Worm (Caenorhabditis elegans) whole organism, L2 larva: ENCODE measurements around the gene ZK1320.5.

ENCODE experiments used
- C34F6.9 ChIP-seq: fragments of 150-350 bp; optimal IDR thresholded peaks from 2 replicates; lab custom pipeline; 2014; ENCODE audit warnings: missing biosample characterization, missing genetic modification characterization
- F13H6.1 ChIP-seq: sonication (generic microtip); optimal IDR thresholded peaks from 2 replicates; lab custom pipeline; 2016; ENCODE audit warnings: missing genetic modification characterization, missing compliant biosample characterization
- R02D3.7 ChIP-seq: fragments of 150-350 bp; optimal IDR thresholded peaks from 2 replicates; lab custom pipeline; 2014; ENCODE audit warnings: missing biosample characterization, missing genetic modification characterization
- Y55F3AM.14 ChIP-seq: fragments of 200-800 bp; sonication (Bioruptor generic); optimal IDR thresholded peaks from 2 replicates; lab custom pipeline; 2018; ENCODE audit warnings: mild to moderate bottlenecking, missing genetic modification characterization, missing compliant biosample characterization
- ZK546.5 ChIP-seq: sonication (generic microtip); optimal IDR thresholded peaks from 2 replicates; lab custom pipeline; 2017; ENCODE audit warnings: missing biosample characterization, missing genetic modification characterization
- alr-1 ChIP-seq: fragments of 150-350 bp; optimal IDR thresholded peaks from 2 replicates; lab custom pipeline; 2014; ENCODE audit warnings: missing biosample characterization, missing genetic modification characterization
- aly-2 ChIP-seq: fragments of 150-350 bp; optimal IDR thresholded peaks from 2 replicates; lab custom pipeline; 2014; ENCODE audit warnings: missing biosample characterization, missing genetic modification characterization
- ama-1 ChIP-seq: fragments of 150-350 bp; optimal IDR thresholded peaks from 2 replicates; lab custom pipeline; 2018; ENCODE audit warnings: inconsistent platforms
- blmp-1 ChIP-seq: sonication (generic microtip); optimal IDR thresholded peaks from 2 replicates; lab custom pipeline; 2017; ENCODE audit warnings: missing genetic modification characterization, mild to moderate bottlenecking, missing compliant biosample characterization, antibody characterized with exemption, moderate library complexity; ENCODE audit not compliant: insufficient read depth
- ceh-16 ChIP-seq: fragments of 150-350 bp; optimal IDR thresholded peaks from 2 replicates; lab custom pipeline; 2014; ENCODE audit warnings: missing biosample characterization, missing genetic modification characterization
- crh-2 ChIP-seq: sonication (generic microtip); optimal IDR thresholded peaks from 2 replicates; lab custom pipeline; 2017; ENCODE audit warnings: missing biosample characterization, missing genetic modification characterization
- egl-27 ChIP-seq: sonication (generic microtip); optimal IDR thresholded peaks from 3 replicates; lab custom pipeline; 2017; ENCODE audit warnings: missing biosample characterization, missing genetic modification reagents, missing genetic modification characterization
- elt-1 ChIP-seq: fragments of 150-350 bp; optimal IDR thresholded peaks from 2 replicates; lab custom pipeline; 2014; ENCODE audit warnings: missing biosample characterization, missing genetic modification characterization
- elt-3 ChIP-seq: sonication (generic microtip); optimal IDR thresholded peaks from 2 replicates; lab custom pipeline; 2017; ENCODE audit warnings: missing biosample characterization, missing genetic modification characterization
- fos-1 ChIP-seq: fragments of 150-350 bp; optimal IDR thresholded peaks from 2 replicates; lab custom pipeline; 2014; ENCODE audit warnings: missing biosample characterization, missing genetic modification characterization
- gmeb-1 ChIP-seq: fragments of 150-350 bp; optimal IDR thresholded peaks from 2 replicates; lab custom pipeline; 2014; ENCODE audit warnings: missing biosample characterization, missing genetic modification characterization
- lin-11 ChIP-seq: fragments of 150-350 bp; sonication (generic microtip); optimal IDR thresholded peaks from 2 replicates; lab custom pipeline; 2014; ENCODE audit warnings: missing biosample characterization, missing genetic modification characterization, inconsistent platforms, mixed read lengths
- lin-13 ChIP-seq: fragments of 150-350 bp; optimal IDR thresholded peaks from 2 replicates; lab custom pipeline; 2014; ENCODE audit warnings: missing biosample characterization, missing genetic modification reagents, missing genetic modification characterization
- lin-39 ChIP-seq: fragments of 150-350 bp; optimal IDR thresholded peaks from 2 replicates; lab custom pipeline; 2014; ENCODE audit warnings: missing biosample characterization, missing genetic modification reagents, missing genetic modification characterization
- lsy-2 ChIP-seq, 2 experiments: fragments of 150-350 bp in 1 of 2; sonication (generic microtip) in 1 of 2; optimal IDR thresholded peaks; 2 replicates each; lab custom pipeline; 2014 to 2017; ENCODE audit warnings: missing biosample characterization in 2 of 2, missing genetic modification characterization in 2 of 2
- mbf-1 ChIP-seq: sonication (generic microtip); optimal IDR thresholded peaks from 2 replicates; lab custom pipeline; 2017; ENCODE audit warnings: missing biosample characterization, missing genetic modification characterization
- mdl-1 ChIP-seq, 2 experiments: fragments of 150-350 bp in 1 of 2; sonication (generic microtip) in 1 of 2; optimal IDR thresholded peaks; 2 replicates each; lab custom pipeline; 2017; ENCODE audit warnings: missing biosample characterization in 2 of 2, missing genetic modification characterization in 2 of 2
- nhr-10 ChIP-seq: sonication (generic microtip); optimal IDR thresholded peaks from 2 replicates; lab custom pipeline; 2017; ENCODE audit warnings: missing biosample characterization, missing genetic modification characterization
- nhr-11 ChIP-seq: fragments of 150-350 bp; optimal IDR thresholded peaks from 2 replicates; lab custom pipeline; 2014; ENCODE audit warnings: missing biosample characterization, missing genetic modification characterization
- nhr-12 ChIP-seq: fragments of 150-350 bp; optimal IDR thresholded peaks from 2 replicates; lab custom pipeline; 2014; ENCODE audit warnings: missing biosample characterization, missing genetic modification characterization
- nhr-129 ChIP-seq: fragments of 150-350 bp; optimal IDR thresholded peaks from 2 replicates; lab custom pipeline; 2014; ENCODE audit warnings: missing biosample characterization, missing genetic modification characterization
- nhr-21 ChIP-seq: fragments of 150-350 bp; optimal IDR thresholded peaks from 2 replicates; lab custom pipeline; 2014; ENCODE audit warnings: missing biosample characterization, missing genetic modification characterization
- nhr-23 ChIP-seq: fragments of 150-350 bp; optimal IDR thresholded peaks from 2 replicates; lab custom pipeline; 2014; ENCODE audit warnings: missing biosample characterization, missing genetic modification reagents, missing genetic modification characterization
- nhr-237 ChIP-seq: fragments of 150-350 bp; optimal IDR thresholded peaks from 2 replicates; lab custom pipeline; 2014; ENCODE audit warnings: missing biosample characterization, missing genetic modification characterization
- nhr-6 ChIP-seq: fragments of 150-350 bp; optimal IDR thresholded peaks from 2 replicates; lab custom pipeline; 2014; ENCODE audit warnings: missing biosample characterization, missing genetic modification characterization
- nhr-77 ChIP-seq: fragments of 150-350 bp; optimal IDR thresholded peaks from 2 replicates; lab custom pipeline; 2014; ENCODE audit warnings: missing biosample characterization, missing genetic modification characterization
- peb-1 ChIP-seq: fragments of 150-350 bp; optimal IDR thresholded peaks from 2 replicates; lab custom pipeline; 2014; ENCODE audit warnings: missing biosample characterization, missing genetic modification characterization
- sem-4 ChIP-seq: fragments of 150-350 bp; optimal IDR thresholded peaks from 2 replicates; lab custom pipeline; 2014; ENCODE audit warnings: missing biosample characterization, missing genetic modification reagents, missing genetic modification characterization
- skn-1 ChIP-seq: sonication (generic microtip); optimal IDR thresholded peaks from 2 replicates; lab custom pipeline; 2017; ENCODE audit warnings: missing biosample characterization, missing genetic modification characterization
- sma-3 ChIP-seq: sonication (generic microtip); optimal IDR thresholded peaks from 2 replicates; lab custom pipeline; 2016; ENCODE audit warnings: missing genetic modification reagents, missing genetic modification characterization, missing compliant biosample characterization
- sma-9 ChIP-seq, 2 experiments: fragments of 150-350 bp in 1 of 2; sonication (generic microtip) in 1 of 2; optimal IDR thresholded peaks; 2 replicates each; lab custom pipeline; 2014 to 2016; ENCODE audit warnings: missing genetic modification characterization in 2 of 2, mild to moderate bottlenecking in 1 of 2, missing biosample characterization in 1 of 2, missing compliant biosample characterization in 1 of 2, missing genetic modification reagents in 1 of 2, moderate library complexity in 1 of 2
- snpc-4 ChIP-seq: fragments of 150-350 bp; optimal IDR thresholded peaks from 2 replicates; lab custom pipeline; 2014; ENCODE audit warnings: missing biosample characterization, missing genetic modification characterization
- unc-39 ChIP-seq: fragments of 150-350 bp; optimal IDR thresholded peaks from 2 replicates; lab custom pipeline; 2014; ENCODE audit warnings: missing biosample characterization, missing genetic modification characterization
- unc-55 ChIP-seq: fragments of 150-350 bp; sonication (generic microtip); optimal IDR thresholded peaks from 3 replicates; lab custom pipeline; 2014; ENCODE audit warnings: missing biosample characterization, missing genetic modification reagents, missing genetic modification characterization
- unc-62 ChIP-seq: fragments of 150-350 bp; optimal IDR thresholded peaks from 2 replicates; lab custom pipeline; 2014; ENCODE audit warnings: missing biosample characterization, missing genetic modification reagents, missing genetic modification characterization
- zag-1 ChIP-seq: fragments of 150-350 bp; optimal IDR thresholded peaks from 2 replicates; lab custom pipeline; 2014; ENCODE audit warnings: missing biosample characterization, missing genetic modification characterization
- ztf-1 ChIP-seq: fragments of 200-800 bp; sonication (Bioruptor generic); conservative IDR thresholded peaks from 2 replicates; pipeline ENCODE4 v1.3.6; 2022; ENCODE audit warnings: missing genetic modification characterization, missing compliant biosample characterization
- ztf-11 ChIP-seq: sonication (generic microtip); optimal IDR thresholded peaks from 2 replicates; lab custom pipeline; 2017; ENCODE audit warnings: missing biosample characterization, missing genetic modification characterization
- ztf-4 ChIP-seq: fragments of 150-350 bp; optimal IDR thresholded peaks from 2 replicates; lab custom pipeline; 2014; ENCODE audit warnings: missing biosample characterization, missing genetic modification characterization

Gene ZK1320.5

DNA sequence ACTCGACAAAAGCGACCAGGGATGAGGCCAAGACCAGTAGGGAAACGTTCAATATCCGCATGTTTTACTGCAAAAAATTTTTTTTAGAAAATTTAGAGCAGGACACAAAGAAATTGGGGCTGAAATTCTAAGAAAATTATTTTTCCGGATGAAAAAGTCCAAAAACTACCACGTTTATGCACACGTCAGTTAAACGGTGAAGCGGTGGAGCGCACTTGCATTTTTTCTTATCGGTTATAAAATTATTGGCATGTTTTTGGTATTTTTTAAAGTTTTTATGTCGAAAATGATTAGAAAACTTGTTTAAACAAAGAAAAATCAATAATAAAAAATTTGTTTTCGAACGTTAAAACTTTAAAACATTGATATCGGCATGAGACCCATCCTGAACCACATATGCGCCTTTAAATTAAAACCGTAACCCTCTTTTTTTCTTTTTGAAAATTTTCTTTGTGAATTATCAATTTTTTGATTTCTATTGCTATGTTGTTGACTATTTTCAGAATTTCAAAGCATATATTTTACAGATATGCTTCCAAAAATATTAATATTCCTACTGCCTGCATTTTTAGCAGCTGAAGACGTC is 41.3 kb downstream of the ZK1320.5 start, which contains the start of the genes dnj-20 and ZK1307.8:
Gene dnj-20, minus strand, starts transcription at position 67 of the 586 bp plus-strand sequence.
Gene ZK1307.8, plus strand, starts transcription at position 504 of the 586 bp plus-strand sequence.
- TF ChIP-seq sma-3 (no peak), zag-1 (tag; lab: Kevin White, UChicago) (no peak), C34F6.9 (tag; lab: Kevin White, UChicago) (peak; percentile 43), unc-55 (GFP tag; lab: Kevin White, UChicago) (peak; percentile 38), lin-39 (tag; lab: Kevin White, UChicago) (no peak), mbf-1 (tag; lab: Kevin White, UChicago) (no peak), lsy-2 (tag; optimal IDR thresholded peaks at IDR 0.05; lab: Kevin White, UChicago) (peak in 1 of 2 experiments; percentile 55), blmp-1 (tag; lab: Kevin White, UChicago) (no peak), lin-11 (tag; lab: Kevin White, UChicago) (no peak), ZK546.5 (no peak), peb-1 (tag; lab: Kevin White, UChicago) (no peak), nhr-77 (tag; lab: Kevin White, UChicago) (no peak), crh-2 (peak; percentile 79), elt-3 (tag; lab: Kevin White, UChicago) (no peak), nhr-237 (tag; lab: Kevin White, UChicago) (no peak), aly-2 (tag; lab: Kevin White, UChicago) (no peak), gmeb-1 (tag; lab: Kevin White, UChicago) (peak; percentile 15), ama-1 (lab: Kevin White, UChicago) (no peak), sem-4 (tag; lab: Kevin White, UChicago) (no peak), unc-39 (no peak), nhr-23 (tag; lab: Kevin White, UChicago) (no peak), egl-27 (tag; lab: Kevin White, UChicago) (no peak), fos-1 (peak; percentile 23)

DNA sequence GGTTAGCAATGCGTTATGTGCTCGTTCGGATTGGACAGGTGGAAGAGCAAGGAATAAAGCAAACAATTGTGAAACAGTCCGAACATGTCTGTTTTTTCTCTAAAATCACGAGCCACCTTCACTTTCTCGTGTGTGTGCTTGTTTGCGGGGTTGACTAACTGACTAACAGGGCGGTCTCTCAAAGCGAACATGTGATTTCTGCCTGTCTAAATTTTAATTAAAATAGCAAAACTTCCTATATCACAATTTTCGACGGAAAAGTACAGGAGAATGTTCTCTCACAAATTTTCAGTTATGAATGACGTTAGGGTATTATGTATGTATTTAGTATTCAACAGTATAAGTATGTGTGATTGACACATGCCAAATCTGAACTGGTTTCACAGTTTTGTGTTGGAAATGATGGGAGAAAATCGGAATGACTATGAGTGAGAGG is 43.5 kb downstream of the ZK1320.5 start:
- TF ChIP-seq elt-1 (tag; lab: Kevin White, UChicago): no peak
- peak; percentile 43 for TF ChIP-seq F13H6.1
- TF ChIP-seq crh-2: peak; percentile 40
- TF ChIP-seq blmp-1 (tag; lab: Kevin White, UChicago): peak; percentile 13
- TF ChIP-seq lin-13 (GFP tag; lab: Kevin White, UChicago): no peak
- no peak for TF ChIP-seq alr-1 (tag; lab: Kevin White, UChicago)
- TF ChIP-seq C34F6.9 (tag; lab: Kevin White, UChicago): peak; percentile 21
- TF ChIP-seq ceh-16 (tag; lab: Kevin White, UChicago): no peak
- no peak for TF ChIP-seq egl-27 (tag; lab: Kevin White, UChicago)
- TF ChIP-seq unc-62 (GFP tag; lab: Kevin White, UChicago): no peak
- TF ChIP-seq nhr-12 (tag; lab: Kevin White, UChicago): no peak
- no peak for TF ChIP-seq peb-1 (tag; lab: Kevin White, UChicago)
- no peak for TF ChIP-seq nhr-23 (tag; lab: Kevin White, UChicago)
- no peak for TF ChIP-seq nhr-21 (tag; lab: Kevin White, UChicago)
- no peak for TF ChIP-seq nhr-129 (tag; lab: Kevin White, UChicago)
- TF ChIP-seq sma-9 (GFP tag; optimal IDR thresholded peaks at IDR 0.05; lab: Kevin White, UChicago): peak; percentile 9
- TF ChIP-seq sma-9 (tag; optimal IDR thresholded peaks at IDR 0.05; lab: Kevin White, UChicago): no peak
- no peak for TF ChIP-seq Y55F3AM.14 (GFP tag; lab: Kevin White, UChicago)
- no peak for TF ChIP-seq unc-55 (GFP tag; lab: Kevin White, UChicago)
- no peak for TF ChIP-seq nhr-6 (tag; lab: Kevin White, UChicago)
- TF ChIP-seq skn-1 (tag; lab: Kevin White, UChicago): no peak
- TF ChIP-seq snpc-4 (tag; lab: Kevin White, UChicago): no peak

DNA sequence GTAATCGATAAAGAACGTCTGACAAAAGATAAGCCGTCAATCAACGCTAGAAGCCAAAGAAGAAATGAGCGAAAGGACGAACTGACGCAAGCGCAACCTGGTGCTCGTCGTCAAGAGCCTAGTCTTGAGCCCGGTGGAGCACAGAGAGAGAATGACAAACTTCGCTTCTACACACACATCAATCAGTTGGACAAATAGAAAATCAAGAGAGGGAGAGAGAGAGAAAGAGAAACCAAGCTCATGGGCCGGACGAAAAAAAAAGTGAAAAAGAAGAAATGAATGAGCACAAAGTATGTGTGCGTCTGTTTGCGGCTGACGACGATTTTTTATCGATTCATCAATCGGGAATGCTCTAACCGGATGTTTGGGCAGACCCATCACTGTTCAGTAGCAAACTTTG is 44.4 kb downstream of the ZK1320.5 start:
- TF ChIP-seq blmp-1 (tag; lab: Kevin White, UChicago) (no peak), nhr-11 (tag; lab: Kevin White, UChicago) (no peak), unc-55 (GFP tag; lab: Kevin White, UChicago) (peak; percentile 1), fos-1 (no peak), lsy-2 (tag; optimal IDR thresholded peaks at IDR 0.05; lab: Kevin White, UChicago) (peak in 1 of 2 experiments; percentile 24), crh-2 (no peak), ztf-11 (tag; lab: Kevin White, UChicago) (no peak), egl-27 (tag; lab: Kevin White, UChicago) (no peak), lin-11 (tag; lab: Kevin White, UChicago) (no peak), C34F6.9 (tag; lab: Kevin White, UChicago) (peak; percentile 61), zag-1 (tag; lab: Kevin White, UChicago) (no peak), peb-1 (tag; lab: Kevin White, UChicago) (no peak), mdl-1 (tag; optimal IDR thresholded peaks at IDR 0.05; lab: Kevin White, UChicago) (no peak), sma-9 (GFP tag; optimal IDR thresholded peaks at IDR 0.05; lab: Kevin White, UChicago) (peak; percentile 50), sma-9 (tag; optimal IDR thresholded peaks at IDR 0.05; lab: Kevin White, UChicago) (no peak), ztf-1 (GFP tag; lab: Robert Waterston, UW) (no peak), lin-39 (tag; lab: Kevin White, UChicago) (no peak), elt-3 (tag; lab: Kevin White, UChicago) (no peak), F13H6.1 (peak; percentile 70), sem-4 (tag; lab: Kevin White, UChicago) (no peak), sma-3 (no peak), mbf-1 (tag; lab: Kevin White, UChicago) (no peak), ceh-16 (tag; lab: Kevin White, UChicago) (no peak), alr-1 (tag; lab: Kevin White, UChicago) (no peak), snpc-4 (tag; lab: Kevin White, UChicago) (no peak), nhr-23 (tag; lab: Kevin White, UChicago) (no peak), R02D3.7 (tag; lab: Kevin White, UChicago) (no peak), nhr-10 (tag; lab: Kevin White, UChicago) (no peak), ztf-4 (no peak)
